Fruit fly (Drosophila melanogaster) whole organism, embryonic: ENCODE data around the gene Dhc93AB.
A peak's percentile ranks its signal among the peaks of the same experiment; 100 is the strongest.

Experiments used
- Adf1 ChIP-seq: fragments of 200-800 bp; sonication (Bioruptor generic); IDR thresholded peaks from 2 replicates; pipeline ENCODE4 v1.3.6; 2022; ENCODE audit warnings: missing biosample characterization, missing genetic modification characterization
- CG12769 ChIP-seq: fragments of 200-800 bp; sonication (Bioruptor generic); optimal IDR thresholded peaks from 2 replicates; lab custom pipeline; 2019; ENCODE audit warnings: missing biosample characterization, mild to moderate bottlenecking, missing genetic modification characterization, moderate library complexity
- CG15514 ChIP-seq: fragments of 200-800 bp; sonication (Bioruptor generic); optimal IDR thresholded peaks from 3 replicates; lab custom pipeline; 2017; ENCODE audit warnings: missing biosample characterization, missing genetic modification characterization, mild to moderate bottlenecking, moderate library complexity, missing genetic modification reagents
- CG17359 ChIP-seq: fragments of 200-800 bp; sonication (Bioruptor generic); optimal IDR thresholded peaks from 3 replicates; lab custom pipeline; 2018; ENCODE audit warnings: missing biosample characterization, mild to moderate bottlenecking, missing genetic modification characterization, moderate library complexity
- CG18599 ChIP-seq: fragments of 200-800 bp; sonication (Bioruptor generic); optimal IDR thresholded peaks from 3 replicates; lab custom pipeline; 2017; ENCODE audit warnings: missing biosample characterization, missing genetic modification characterization, mild to moderate bottlenecking, moderate library complexity, missing genetic modification reagents
- CG30020 ChIP-seq: fragments of 200-800 bp; optimal IDR thresholded peaks from 2 replicates; lab custom pipeline; 2019; ENCODE audit warnings: missing biosample characterization, mild to moderate bottlenecking, missing genetic modification characterization, moderate library complexity
- CG31388 ChIP-seq: fragments of 200-800 bp; sonication (Bioruptor generic); optimal IDR thresholded peaks from 2 replicates; lab custom pipeline; 2016; ENCODE audit warnings: missing biosample characterization, missing genetic modification characterization
- CG3163 ChIP-seq: fragments of 200-800 bp; sonication (Bioruptor generic); optimal IDR thresholded peaks from 3 replicates; lab custom pipeline; 2016; ENCODE audit warnings: missing biosample characterization, missing genetic modification characterization
- CG3847 ChIP-seq: fragments of 200-800 bp; sonication (Bioruptor generic); IDR thresholded peaks from 2 replicates; pipeline ENCODE4 v1.3.6; 2022; ENCODE audit warnings: missing biosample characterization, missing genetic modification characterization
- CG4617 ChIP-seq: fragments of 200-800 bp; sonication (Bioruptor generic); optimal IDR thresholded peaks from 3 replicates; lab custom pipeline; 2016; ENCODE audit warnings: missing biosample characterization, missing genetic modification characterization, borderline replicate concordance
- CG6175 ChIP-seq: fragments of 200-800 bp; sonication (Bioruptor generic); IDR thresholded peaks from 3 replicates; pipeline ENCODE4 v1.3.6; 2022; ENCODE audit warnings: missing biosample characterization, missing genetic modification characterization
- CG6272 ChIP-seq: fragments of 200-800 bp; sonication (Bioruptor generic); IDR thresholded peaks from 2 replicates; pipeline ENCODE4 v1.3.6; 2022; ENCODE audit warnings: missing biosample characterization, missing genetic modification characterization
- CG6765 ChIP-seq: fragments of 200-800 bp; sonication (Bioruptor generic); optimal IDR thresholded peaks from 3 replicates; lab custom pipeline; 2017; ENCODE audit warnings: missing biosample characterization, mild to moderate bottlenecking, missing genetic modification characterization
- CG8290 ChIP-seq, 3 experiments: fragments of 200-800 bp; sonication (Bioruptor generic); optimal IDR thresholded peaks; 2 replicates each; lab custom pipeline; 2016 to 2019; ENCODE audit warnings: missing biosample characterization in 3 of 3, missing genetic modification characterization in 3 of 3, mild to moderate bottlenecking in 2 of 3, moderate library complexity in 1 of 3
- CG8924 ChIP-seq: fragments of 200-800 bp; optimal IDR thresholded peaks from 3 replicates; lab custom pipeline; 2019; ENCODE audit warnings: missing biosample characterization, mild to moderate bottlenecking, missing genetic modification characterization, moderate library complexity
- CoRest ChIP-seq: fragments of 200-800 bp; sonication (Bioruptor generic); optimal IDR thresholded peaks from 3 replicates; lab custom pipeline; 2018; ENCODE audit warnings: missing biosample characterization, mild to moderate bottlenecking, missing genetic modification characterization, moderate library complexity
- Dbx ChIP-seq: fragments of 200-800 bp; sonication (Bioruptor generic); IDR thresholded peaks from 3 replicates; pipeline ENCODE4 v1.3.6; 2022; ENCODE audit warnings: missing biosample characterization, missing genetic modification characterization
- GATAe ChIP-seq: fragments of 200-800 bp; sonication (Bioruptor generic); conservative IDR thresholded peaks from 2 replicates; pipeline ENCODE4 v1.3.6; 2022; ENCODE audit warnings: missing biosample characterization, missing genetic modification characterization
- Myb ChIP-seq: fragments of 200-800 bp; sonication (Bioruptor generic); optimal IDR thresholded peaks from 2 replicates; lab custom pipeline; 2016; ENCODE audit warnings: missing biosample characterization, missing genetic modification characterization
- Nf-YC ChIP-seq: fragments of 200-800 bp; optimal IDR thresholded peaks from 3 replicates; lab custom pipeline; 2019; ENCODE audit warnings: missing biosample characterization, mild to moderate bottlenecking, missing genetic modification characterization, moderate library complexity
- Ssrp ChIP-seq: fragments of 200-800 bp; sonication (Bioruptor generic); optimal IDR thresholded peaks from 2 replicates; lab custom pipeline; 2018; ENCODE audit warnings: missing biosample characterization, mild to moderate bottlenecking, missing genetic modification characterization, moderate library complexity
- Stat92E ChIP-seq, 3 experiments: fragments of >200 bp in 2 of 3; fragments of 200-800 bp in 1 of 3; sonication (Bioruptor generic) in 1 of 3; optimal IDR thresholded peaks; 2 replicates each; lab custom pipeline; 2017 to 2019; ENCODE audit warnings: missing biosample characterization in 3 of 3, missing genetic modification characterization in 3 of 3, mild to moderate bottlenecking in 1 of 3, moderate library complexity in 1 of 3
- Trl ChIP-seq, 3 experiments: fragments of >200 bp in 2 of 3; fragments of 200-800 bp in 1 of 3; sonication (Bioruptor generic) in 1 of 3; optimal IDR thresholded peaks; 2 replicates in 1 of 3; 3 replicates in 2 of 3; lab custom pipeline; 2016 to 2017; ENCODE audit warnings: missing biosample characterization in 1 of 3, missing genetic modification characterization in 1 of 3
- YL-1 ChIP-seq: fragments of 200-800 bp; sonication (Bioruptor generic); optimal IDR thresholded peaks from 3 replicates; lab custom pipeline; 2017; ENCODE audit warnings: missing biosample characterization, mild to moderate bottlenecking, missing genetic modification characterization
- bbx ChIP-seq: fragments of 200-800 bp; sonication (Bioruptor generic); IDR thresholded peaks from 2 replicates; pipeline ENCODE4 v1.3.6; 2022; ENCODE audit warnings: missing biosample characterization, missing genetic modification characterization; ENCODE audit not compliant: partially characterized antibody
- bowl ChIP-seq: fragments of 200-800 bp; sonication (Bioruptor generic); IDR thresholded peaks from 2 replicates; pipeline ENCODE4 v1.3.6; 2022; ENCODE audit warnings: missing biosample characterization, missing genetic modification characterization
- cwo ChIP-seq: fragments of 200-800 bp; sonication (Bioruptor generic); optimal IDR thresholded peaks from 3 replicates; lab custom pipeline; 2017; ENCODE audit warnings: missing biosample characterization, missing genetic modification characterization, mild to moderate bottlenecking, moderate library complexity, missing genetic modification reagents
- disco-r ChIP-seq: fragments of 200-800 bp; sonication (Bioruptor generic); optimal IDR thresholded peaks from 2 replicates; lab custom pipeline; 2016; ENCODE audit warnings: missing biosample characterization, missing genetic modification characterization
- eve ChIP-seq, 2 experiments: fragments of >200 bp; optimal IDR thresholded peaks; 2 replicates each; lab custom pipeline; 2017; ENCODE audit warnings: missing biosample characterization in 2 of 2, missing genetic modification characterization in 2 of 2
- ewg ChIP-seq: fragments of 200-800 bp; sonication (Bioruptor generic); optimal IDR thresholded peaks from 3 replicates; lab custom pipeline; 2017; ENCODE audit warnings: mild to moderate bottlenecking, missing biosample characterization, missing genetic modification reagents, missing genetic modification characterization
- ftz-f1 ChIP-seq: fragments of 200-800 bp; sonication (Bioruptor generic); optimal IDR thresholded peaks from 2 replicates; lab custom pipeline; 2016; ENCODE audit warnings: missing biosample characterization, missing genetic modification characterization
- gro ChIP-seq: fragments of 200-800 bp; sonication (Bioruptor generic); optimal IDR thresholded peaks from 2 replicates; lab custom pipeline; 2016; ENCODE audit warnings: missing biosample characterization, missing genetic modification characterization
- hkb ChIP-seq, 2 experiments: fragments of 200-800 bp in 1 of 2; fragments of >200 bp in 1 of 2; sonication (Bioruptor generic) in 1 of 2; IDR thresholded peaks in 1 of 2; optimal IDR thresholded peaks in 1 of 2; 2 replicates each; pipeline versions ENCODE4 v1.3.6 to Lab custom; 2017 to 2022; ENCODE audit warnings: missing biosample characterization in 1 of 2, missing genetic modification characterization in 1 of 2
- insv ChIP-seq, 2 experiments: fragments of 200-800 bp; sonication (Bioruptor generic); optimal IDR thresholded peaks; 3 replicates each; lab custom pipeline; 2016 to 2018; ENCODE audit warnings: missing biosample characterization in 2 of 2, missing genetic modification characterization in 2 of 2
- inv ChIP-seq: fragments of 200-800 bp; sonication (Bioruptor generic); IDR thresholded peaks from 2 replicates; pipeline ENCODE4 v1.3.6; 2022; ENCODE audit warnings: missing biosample characterization, missing genetic modification characterization; ENCODE audit not compliant: partially characterized antibody
- kah ChIP-seq: fragments of 200-800 bp; sonication (Bioruptor generic); optimal IDR thresholded peaks from 2 replicates; lab custom pipeline; 2018; ENCODE audit warnings: missing biosample characterization, mild to moderate bottlenecking, missing genetic modification characterization
- lilli ChIP-seq: fragments of 200-800 bp; sonication (Bioruptor generic); optimal IDR thresholded peaks from 3 replicates; lab custom pipeline; 2016; ENCODE audit warnings: missing biosample characterization, missing genetic modification characterization
- mirr ChIP-seq: fragments of 200-800 bp; sonication (Bioruptor generic); optimal IDR thresholded peaks from 3 replicates; lab custom pipeline; 2018; ENCODE audit warnings: missing biosample characterization, mild to moderate bottlenecking, missing genetic modification characterization
- pros ChIP-seq: fragments of 200-800 bp; sonication (Bioruptor generic); optimal IDR thresholded peaks from 3 replicates; lab custom pipeline; 2019; ENCODE audit warnings: missing biosample characterization, mild to moderate bottlenecking, missing genetic modification characterization, moderate library complexity
- sd ChIP-seq: fragments of 200-800 bp; sonication (Bioruptor generic); optimal IDR thresholded peaks from 3 replicates; lab custom pipeline; 2018; ENCODE audit warnings: missing biosample characterization, mild to moderate bottlenecking, missing genetic modification characterization, moderate library complexity
- sens ChIP-seq: fragments of 200-800 bp; sonication (Bioruptor generic); peaks from one replicate; lab custom pipeline; 2016; ENCODE audit warnings: missing biosample characterization, missing genetic modification characterization
- sens-2 ChIP-seq: fragments of 200-800 bp; sonication (Bioruptor generic); IDR thresholded peaks from 2 replicates; pipeline ENCODE4 v1.3.6; 2022; ENCODE audit warnings: missing biosample characterization, missing genetic modification characterization
- sug ChIP-seq: fragments of 200-800 bp; optimal IDR thresholded peaks from 2 replicates; lab custom pipeline; 2019; ENCODE audit warnings: missing biosample characterization, mild to moderate bottlenecking, missing genetic modification characterization, moderate library complexity
- tx ChIP-seq: fragments of 200-800 bp; sonication (Bioruptor generic); optimal IDR thresholded peaks from 2 replicates; lab custom pipeline; 2016; ENCODE audit warnings: missing biosample characterization, missing genetic modification characterization
- wek ChIP-seq: fragments of 200-800 bp; sonication (Bioruptor generic); optimal IDR thresholded peaks from 3 replicates; lab custom pipeline; 2018; ENCODE audit warnings: missing biosample characterization, mild to moderate bottlenecking, missing genetic modification characterization, moderate library complexity

Dhc93AB gene

dm6 chr3R:21060430-21061245 is 18.3 kb upstream of the Dhc93AB start, which contains the start of gene Mvl (continued):
- TF ChIP-seq Stat92E (GFP tag; optimal IDR thresholded peaks at IDR 0.05; lab: Kevin White, UChicago): peak in 1 of 3 experiments; percentile 14
- peak; percentile 22 for TF ChIP-seq CG8924 (tag; lab: Kevin White, UChicago)
- peak; percentile 38; the same call in 1 of the 2 replicates for TF ChIP-seq bbx
- TF ChIP-seq ewg (GFP tag; lab: Kevin White, UChicago): peak; percentile 82
- peak; percentile 12 for TF ChIP-seq Nf-YC
- TF ChIP-seq CG3163 (GFP tag; lab: Kevin White, UChicago): peak; percentile 41
- peak; percentile 9 for TF ChIP-seq CG17359 (tag; lab: Kevin White, UChicago)
- TF ChIP-seq Myb (GFP tag; lab: Kevin White, UChicago): peak; percentile 88
- 0 out of 2 replicates have a peak, but pooled peaks have one; percentile 15 for TF ChIP-seq inv (GFP tag; lab: Robert Waterston, UW)
- TF ChIP-seq eve (GFP tag; optimal IDR thresholded peaks at IDR 0.05; lab: Kevin White, UChicago): peak in 1 of 2 experiments; percentile 73
- TF ChIP-seq cwo (GFP tag; lab: Kevin White, UChicago): peak; percentile 30
- TF ChIP-seq sug: peak; percentile 62
- no peak for TF ChIP-seq CG6272
- TF ChIP-seq sd (tag; lab: Kevin White, UChicago): peak; percentile 8
- 0 out of 3 replicates have a peak, but pooled peaks have one; percentile 9 for TF ChIP-seq Dbx
- peak; percentile 37 for TF ChIP-seq CG18599 (GFP tag; lab: Kevin White, UChicago)
- peak; percentile 38 for TF ChIP-seq CG12769 (tag; lab: Kevin White, UChicago)
- 0 out of 2 replicates have a peak, but pooled peaks have one; percentile 44 for TF ChIP-seq sens-2 (GFP tag; lab: Robert Waterston, UW)
- TF ChIP-seq CG6765: peak; percentile 20
- TF ChIP-seq sens (GFP tag; lab: Kevin White, UChicago): peak; percentile 90
- peak; percentile 3 for TF ChIP-seq CG30020 (tag; lab: Kevin White, UChicago)
- TF ChIP-seq CG6175 (GFP tag; lab: Robert Waterston, UW): peak; percentile 89
- TF ChIP-seq CG3847 (GFP tag; lab: Robert Waterston, UW): peak; percentile 34; the same call in 1 of the 2 replicates
- peak; percentile 68 to 77 for TF ChIP-seq Trl (optimal IDR thresholded peaks at IDR 0.05; lab: Kevin White, UChicago)
- TF ChIP-seq Trl (GFP tag; optimal IDR thresholded peaks at IDR 0.05; lab: Kevin White, UChicago): peak; percentile 25
- peak; percentile 47 for TF ChIP-seq CoRest (tag; lab: Kevin White, UChicago)
- TF ChIP-seq disco-r: no peak
- TF ChIP-seq pros (GFP tag; lab: Kevin White, UChicago): peak; percentile 79
- peak; percentile 54 for TF ChIP-seq hkb (optimal IDR thresholded peaks at IDR 0.05; lab: Kevin White, UChicago)
- 0 out of 2 replicates have a peak, but pooled peaks have one; percentile 22 for TF ChIP-seq hkb (GFP tag; IDR thresholded peaks at IDR 0.05; lab: Robert Waterston, UW)
- peak; percentile 48 for TF ChIP-seq gro (GFP tag; lab: Kevin White, UChicago)
- TF ChIP-seq YL-1 (GFP tag; lab: Kevin White, UChicago): peak; percentile 22
- TF ChIP-seq GATAe (GFP tag; lab: Robert Waterston, UW): 0 out of 2 replicates have a peak, but pooled peaks have one; percentile 10
- TF ChIP-seq ftz-f1 (GFP tag; lab: Kevin White, UChicago): peak; percentile 82
- peak; percentile 62 for TF ChIP-seq CG4617 (GFP tag; lab: Kevin White, UChicago)
- no peak for TF ChIP-seq wek
- peak; percentile 29 for TF ChIP-seq lilli (GFP tag; lab: Kevin White, UChicago)
- TF ChIP-seq mirr: peak; percentile 30
- TF ChIP-seq insv (GFP tag; optimal IDR thresholded peaks at IDR 0.05; lab: Kevin White, UChicago): peak in 1 of 2 experiments; percentile 18
- peak; percentile 26 for TF ChIP-seq kah (GFP tag; lab: Kevin White, UChicago)
- no peak for TF ChIP-seq bowl
- peak; percentile 29; the same call in 1 of the 2 replicates for TF ChIP-seq Adf1 (GFP tag; lab: Robert Waterston, UW)
- TF ChIP-seq Ssrp (tag; lab: Kevin White, UChicago): no peak
- TF ChIP-seq CG31388: no peak
- TF ChIP-seq CG8290 (GFP tag; optimal IDR thresholded peaks at IDR 0.05; lab: Kevin White, UChicago): peak; percentile 83
- TF ChIP-seq CG8290 (tag; optimal IDR thresholded peaks at IDR 0.05; lab: Kevin White, UChicago): peak; percentile 60 to 70
- TF ChIP-seq CG15514 (GFP tag; lab: Kevin White, UChicago): peak; percentile 57
- peak; percentile 19 for TF ChIP-seq tx (GFP tag; lab: Kevin White, UChicago)
